Worm (Caenorhabditis elegans) whole organism, L1 larva: ENCODE measurements around the gene str-66.

Source experiments
- C34B4.2 ChIP-seq: sonication (generic microtip); optimal IDR thresholded peaks from 2 replicates; lab custom pipeline; 2017; ENCODE audit warnings: mild to moderate bottlenecking, missing genetic modification characterization, missing compliant biosample characterization
- F16B12.6 ChIP-seq: fragments of 150-350 bp; optimal IDR thresholded peaks from 2 replicates; lab custom pipeline; 2014; ENCODE audit warnings: missing biosample characterization, missing genetic modification characterization
- Y116A8C.19 ChIP-seq: sonication (generic microtip); optimal IDR thresholded peaks from 2 replicates; lab custom pipeline; 2016; ENCODE audit warnings: missing compliant biosample characterization, missing genetic modification characterization, borderline replicate concordance
- aha-1 ChIP-seq: fragments of 150-350 bp; optimal IDR thresholded peaks from 2 replicates; lab custom pipeline; 2014; ENCODE audit warnings: missing biosample characterization, missing genetic modification characterization
- alr-1 ChIP-seq: fragments of 200-800 bp; sonication (Bioruptor generic); optimal IDR thresholded peaks from 2 replicates; lab custom pipeline; 2018; ENCODE audit warnings: borderline replicate concordance, mild to moderate bottlenecking, missing genetic modification characterization, missing compliant biosample characterization
- aly-2 ChIP-seq: fragments of 150-350 bp; optimal IDR thresholded peaks from 2 replicates; lab custom pipeline; 2014; ENCODE audit warnings: missing biosample characterization, missing genetic modification characterization
- ama-1 ChIP-seq: fragments of 150-350 bp; optimal IDR thresholded peaks from 2 replicates; lab custom pipeline; 2014
- ceh-82 ChIP-seq, 3 experiments: fragments of 150-350 bp in 1 of 3; sonication (generic microtip) in 2 of 3; optimal IDR thresholded peaks; 2 replicates each; lab custom pipeline; 2014 to 2017; ENCODE audit warnings: missing biosample characterization in 3 of 3, missing genetic modification characterization in 3 of 3
- ces-1 ChIP-seq: fragments of 150-350 bp; optimal IDR thresholded peaks from 2 replicates; lab custom pipeline; 2014; ENCODE audit warnings: missing biosample characterization, missing genetic modification reagents, missing genetic modification characterization
- dsc-1 ChIP-seq: sonication (generic microtip); optimal IDR thresholded peaks from 2 replicates; lab custom pipeline; 2016; ENCODE audit warnings: mild to moderate bottlenecking, missing genetic modification characterization, missing compliant biosample characterization
- egl-27 ChIP-seq, 2 experiments: fragments of 150-350 bp in 1 of 2; sonication (generic microtip); optimal IDR thresholded peaks; 3 replicates each; lab custom pipeline; 2017 to 2018; ENCODE audit warnings: missing biosample characterization in 2 of 2, missing genetic modification characterization in 2 of 2, missing genetic modification reagents in 2 of 2
- elt-2 ChIP-seq: sonication (generic microtip); optimal IDR thresholded peaks from 2 replicates; lab custom pipeline; 2016; ENCODE audit warnings: missing genetic modification characterization, mild to moderate bottlenecking, inconsistent platforms, missing compliant biosample characterization, missing genetic modification reagents
- elt-3 ChIP-seq, 6 experiments: fragments of 150-350 bp in 1 of 6; sonication (generic microtip); optimal IDR thresholded peaks; 2 replicates each; lab custom pipeline; 2017 to 2018; ENCODE audit warnings: missing biosample characterization in 6 of 6, missing genetic modification characterization in 6 of 6, inconsistent platforms in 1 of 6
- ets-5 ChIP-seq: fragments of 200-800 bp; sonication (Bioruptor generic); IDR thresholded peaks from 2 replicates; pipeline ENCODE4 v1.3.6; 2022; ENCODE audit warnings: missing genetic modification characterization, missing compliant biosample characterization
- hpl-2 ChIP-seq: fragments of 150-350 bp; optimal IDR thresholded peaks from 2 replicates; lab custom pipeline; 2014; ENCODE audit warnings: missing biosample characterization, missing genetic modification reagents, missing genetic modification characterization
- irx-1 ChIP-seq: sonication (generic microtip); optimal IDR thresholded peaks from 2 replicates; lab custom pipeline; 2016; ENCODE audit warnings: missing genetic modification characterization, missing compliant biosample characterization
- jun-1 ChIP-seq: fragments of 150-350 bp; optimal IDR thresholded peaks from 2 replicates; lab custom pipeline; 2014; ENCODE audit warnings: missing biosample characterization, missing genetic modification reagents, missing genetic modification characterization
- lin-14 ChIP-seq: fragments of 200-800 bp; sonication (Bioruptor generic); optimal IDR thresholded peaks from 2 replicates; lab custom pipeline; 2018; ENCODE audit warnings: mild to moderate bottlenecking, missing genetic modification characterization, moderate library complexity, missing compliant biosample characterization
- lin-35 ChIP-seq, 2 experiments: fragments of 150-350 bp; optimal IDR thresholded peaks; 2 replicates each; lab custom pipeline; 2014; ENCODE audit warnings: missing biosample characterization in 2 of 2, missing genetic modification characterization in 2 of 2, missing genetic modification reagents in 2 of 2
- lsy-2 ChIP-seq, 2 experiments: fragments of 150-350 bp; optimal IDR thresholded peaks; 2 replicates each; lab custom pipeline; 2014; ENCODE audit warnings: missing biosample characterization in 2 of 2, missing genetic modification characterization in 2 of 2
- mab-9 ChIP-seq: fragments of 200-800 bp; sonication (Bioruptor generic); IDR thresholded peaks from 2 replicates; pipeline ENCODE4 v1.3.6; 2022; ENCODE audit warnings: missing genetic modification reagents, missing genetic modification characterization, missing compliant biosample characterization
- mef-2 ChIP-seq: fragments of 150-350 bp; optimal IDR thresholded peaks from 2 replicates; lab custom pipeline; 2014; ENCODE audit warnings: missing biosample characterization, missing genetic modification characterization
- mep-1 ChIP-seq: fragments of 150-350 bp; optimal IDR thresholded peaks from 2 replicates; lab custom pipeline; 2014; ENCODE audit warnings: missing biosample characterization, missing genetic modification characterization
- nhr-11 ChIP-seq: fragments of 150-350 bp; optimal IDR thresholded peaks from 2 replicates; lab custom pipeline; 2014; ENCODE audit warnings: missing biosample characterization, missing genetic modification characterization
- nhr-12 ChIP-seq: sonication (generic microtip); optimal IDR thresholded peaks from 2 replicates; lab custom pipeline; 2017; ENCODE audit warnings: missing biosample characterization, missing genetic modification characterization
- nhr-19 ChIP-seq: fragments of 200-800 bp; sonication (Bioruptor generic); conservative IDR thresholded peaks from 2 replicates; pipeline ENCODE4 v1.3.6; 2022; ENCODE audit warnings: missing genetic modification characterization, missing compliant biosample characterization
- nhr-237 ChIP-seq: fragments of 150-350 bp; optimal IDR thresholded peaks from 2 replicates; lab custom pipeline; 2014; ENCODE audit warnings: missing biosample characterization, missing genetic modification characterization
- nhr-28 ChIP-seq: fragments of 150-350 bp; optimal IDR thresholded peaks from 2 replicates; lab custom pipeline; 2014; ENCODE audit warnings: missing biosample characterization, missing genetic modification characterization
- nhr-76 ChIP-seq: sonication (generic microtip); optimal IDR thresholded peaks from 2 replicates; lab custom pipeline; 2017; ENCODE audit warnings: missing biosample characterization, missing genetic modification characterization
- pax-3 ChIP-seq: fragments of 200-800 bp; sonication (Bioruptor generic); optimal IDR thresholded peaks from 2 replicates; lab custom pipeline; 2018; ENCODE audit warnings: mild to moderate bottlenecking, missing genetic modification characterization, moderate library complexity, missing compliant biosample characterization
- sptf-1 ChIP-seq: fragments of 150-350 bp; optimal IDR thresholded peaks from 2 replicates; lab custom pipeline; 2014; ENCODE audit warnings: missing biosample characterization, missing genetic modification characterization
- unc-130 ChIP-seq: fragments of 150-350 bp; optimal IDR thresholded peaks from 2 replicates; lab custom pipeline; 2017; ENCODE audit warnings: missing biosample characterization, missing genetic modification characterization, inconsistent platforms
- unc-30 ChIP-seq: sonication (generic microtip); optimal IDR thresholded peaks from 2 replicates; lab custom pipeline; 2017; ENCODE audit warnings: missing biosample characterization, missing genetic modification characterization
- unc-62 ChIP-seq: fragments of 150-350 bp; optimal IDR thresholded peaks from 2 replicates; lab custom pipeline; 2014; ENCODE audit warnings: missing biosample characterization, missing genetic modification reagents, missing genetic modification characterization
- vab-15 ChIP-seq: sonication (generic microtip); optimal IDR thresholded peaks from 2 replicates; lab custom pipeline; 2017; ENCODE audit warnings: missing genotype, mild to moderate bottlenecking, missing genetic modification characterization, missing compliant biosample characterization
- xbp-1 ChIP-seq: sonication (generic microtip); optimal IDR thresholded peaks from 2 replicates; lab custom pipeline; 2016; ENCODE audit warnings: missing genetic modification characterization, missing compliant biosample characterization
- zag-1 ChIP-seq: fragments of 150-350 bp; optimal IDR thresholded peaks from 2 replicates; lab custom pipeline; 2014; ENCODE audit warnings: missing biosample characterization, missing genetic modification characterization
- zip-4 ChIP-seq: fragments of 200-800 bp; sonication (Bioruptor generic); optimal IDR thresholded peaks from 2 replicates; lab custom pipeline; 2018; ENCODE audit warnings: mild to moderate bottlenecking, missing genetic modification characterization, moderate library complexity, missing compliant biosample characterization
- ztf-11 ChIP-seq, 2 experiments: sonication (generic microtip); optimal IDR thresholded peaks; 2 replicates each; lab custom pipeline; 2016 to 2017; ENCODE audit warnings: missing genetic modification characterization in 2 of 2, missing biosample characterization in 1 of 2, missing compliant biosample characterization in 1 of 2

The str-66 gene

DNA sequence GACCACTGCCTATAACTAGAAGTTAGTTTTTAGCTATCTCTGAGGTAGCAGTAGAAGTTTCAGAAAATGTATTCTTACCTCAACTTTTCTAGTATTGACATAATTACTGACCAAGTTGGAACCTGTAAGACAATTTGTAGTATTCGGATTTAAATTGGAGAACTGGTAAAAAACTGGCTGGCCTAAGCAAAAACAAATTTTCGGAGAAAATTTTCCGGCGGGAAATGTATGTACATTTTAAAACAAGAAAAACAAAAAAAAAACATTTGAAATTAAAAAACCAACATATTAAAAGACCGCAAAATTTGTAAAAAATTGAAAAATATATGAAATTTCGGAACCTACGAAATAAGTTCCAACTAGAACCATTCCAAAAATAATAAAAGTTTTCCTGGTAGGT lies 42.9 kb upstream of the str-66 start, which contains the start of gene srab-11:
srab-11 (minus strand) TSS at position 101 of the 400 bp plus-strand sequence.
- TF ChIP-seq dsc-1 (tag; lab: Kevin White, UChicago) (no peak), nhr-19 (GFP tag; lab: Robert Waterston, UW) (no peak), aly-2 (tag; lab: Kevin White, UChicago) (no peak), alr-1 (tag; lab: Kevin White, UChicago) (no peak), ceh-82 (tag; optimal IDR thresholded peaks at IDR 0.05; lab: Kevin White, UChicago) (no peak), nhr-28 (tag; lab: Kevin White, UChicago) (no peak), elt-2 (tag; lab: Kevin White, UChicago) (no peak)
- TF ChIP-seq, all 84 proteins: peak for 0

DNA sequence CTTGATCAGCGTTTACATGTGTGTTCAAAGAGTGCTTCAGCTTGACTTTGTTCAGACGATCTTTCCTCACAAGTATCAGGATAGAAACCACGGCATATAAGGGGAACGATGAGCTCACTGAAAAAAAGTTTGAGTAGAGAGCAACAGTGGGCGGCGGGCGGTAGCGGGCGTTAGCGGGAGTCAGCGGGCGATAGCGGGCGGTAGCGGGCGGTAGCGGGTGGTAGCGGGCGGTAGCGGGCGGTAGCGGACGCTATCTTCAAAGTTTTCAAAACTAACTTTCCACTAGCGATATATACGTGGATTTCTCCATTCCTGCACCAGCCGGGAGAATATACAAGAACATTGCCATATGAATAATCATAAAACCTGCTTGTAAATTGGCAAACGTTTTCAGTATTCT lies 41.2 kb upstream of the str-66 start:
- TF ChIP-seq elt-2 (tag; lab: Kevin White, UChicago): no peak
- TF ChIP-seq nhr-12 (tag; lab: Kevin White, UChicago): no peak

DNA sequence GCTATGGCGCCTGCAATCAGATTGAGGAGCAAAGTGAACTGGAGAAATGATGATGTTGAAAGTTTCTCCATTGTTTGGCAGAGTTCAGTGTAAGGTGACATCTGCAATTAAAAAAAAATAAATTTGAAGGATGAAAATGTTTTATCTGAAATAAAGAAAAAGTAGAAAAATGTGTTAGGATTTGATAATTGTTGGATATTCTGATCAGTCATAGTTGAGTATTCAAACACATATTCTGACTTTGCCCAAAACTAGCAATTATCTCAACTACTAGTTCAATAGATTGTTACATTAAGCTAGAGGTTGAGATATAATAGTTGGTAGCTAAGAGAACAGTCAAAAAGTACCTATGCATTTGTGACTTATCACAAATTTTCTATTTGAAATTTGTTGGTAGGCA lies 40.5 kb upstream of the str-66 start, which contains the start of gene srab-10:
srab-10 (minus strand) TSS at position 101 of the 400 bp plus-strand sequence.
- TF ChIP-seq egl-27 (tag; optimal IDR thresholded peaks at IDR 0.05; lab: Kevin White, UChicago) (no peak), zag-1 (tag; lab: Kevin White, UChicago) (no peak), hpl-2 (GFP tag; lab: Kevin White, UChicago) (no peak), lin-35 (GFP tag; optimal IDR thresholded peaks at IDR 0.05; lab: Kevin White, UChicago) (no peak), vab-15 (tag; lab: Kevin White, UChicago) (no peak), pax-3 (no peak), aha-1 (tag; lab: Kevin White, UChicago) (no peak), nhr-76 (tag; lab: Kevin White, UChicago) (no peak), ets-5 (GFP tag; lab: Robert Waterston, UW) (no peak), C34B4.2 (tag; lab: Kevin White, UChicago) (no peak), unc-130 (tag; lab: Kevin White, UChicago) (no peak), nhr-237 (tag; lab: Kevin White, UChicago) (no peak), lsy-2 (tag; optimal IDR thresholded peaks at IDR 0.05; lab: Kevin White, UChicago) (no peak), mab-9 (GFP tag; lab: Robert Waterston, UW) (no peak), zip-4 (GFP tag; lab: Kevin White, UChicago) (no peak), unc-62 (no peak), nhr-11 (tag; lab: Kevin White, UChicago) (no peak)
- TF ChIP-seq, all 84 proteins: peak for 0

DNA sequence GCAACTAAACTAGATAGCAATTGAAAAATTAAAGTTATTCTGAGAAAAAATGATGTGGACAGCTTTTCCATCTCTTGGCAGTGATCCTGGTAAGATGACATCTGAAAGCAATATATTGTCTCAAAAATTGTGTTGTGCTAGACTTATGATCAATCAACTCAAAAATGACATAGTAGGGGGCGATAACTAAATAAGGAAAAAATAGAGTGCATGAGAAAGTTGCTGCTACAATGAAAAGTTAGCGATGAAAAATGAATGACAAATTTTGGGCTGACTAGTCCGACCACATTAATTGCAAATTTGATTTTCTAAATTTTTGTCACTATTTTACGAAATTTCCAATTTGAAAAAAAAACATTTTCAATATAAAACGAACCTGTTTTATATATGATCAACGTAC lies 37.2 kb upstream of the str-66 start, which contains the start of gene srab-9:
srab-9 (minus strand) TSS at position 101 of the 400 bp plus-strand sequence.
- TF ChIP-seq irx-1 (tag; lab: Kevin White, UChicago) (no peak), mep-1 (tag; lab: Kevin White, UChicago) (no peak), F16B12.6 (tag; lab: Kevin White, UChicago) (no peak), mef-2 (tag; lab: Kevin White, UChicago) (no peak), aha-1 (tag; lab: Kevin White, UChicago) (no peak), Y116A8C.19 (tag; lab: Kevin White, UChicago) (no peak), unc-30 (tag; lab: Kevin White, UChicago) (no peak), nhr-11 (tag; lab: Kevin White, UChicago) (no peak), ama-1 (lab: Kevin White, UChicago) (no peak), unc-62 (no peak), xbp-1 (tag; lab: Kevin White, UChicago) (no peak), ces-1 (GFP tag; lab: Kevin White, UChicago) (no peak), jun-1 (no peak), lin-14 (GFP tag; lab: Kevin White, UChicago) (no peak), ceh-82 (tag; optimal IDR thresholded peaks at IDR 0.05; lab: Kevin White, UChicago) (no peak), elt-3 (tag; optimal IDR thresholded peaks at IDR 0.05; lab: Kevin White, UChicago) (no peak), ztf-11 (tag; optimal IDR thresholded peaks at IDR 0.05; lab: Kevin White, UChicago) (no peak), sptf-1 (tag; lab: Kevin White, UChicago) (no peak)
